Fruit fly (Drosophila melanogaster) whole organism, prepupa: ENCODE measurements around the gene Adat1.

Experiments used
- Blimp-1 ChIP-seq: fragments of 200-800 bp; sonication (Bioruptor generic); optimal IDR thresholded peaks from 3 replicates; lab custom pipeline; 2017; ENCODE audit warnings: missing biosample characterization, missing genetic modification characterization, mild to moderate bottlenecking, moderate library complexity, missing genetic modification reagents
- CG10669 ChIP-seq: fragments of 200-800 bp; sonication (Bioruptor generic); optimal IDR thresholded peaks from 3 replicates; lab custom pipeline; 2018; ENCODE audit warnings: missing biosample characterization, mild to moderate bottlenecking, missing genetic modification characterization, moderate library complexity
- CG11294 ChIP-seq: fragments of 200-800 bp; sonication (Bioruptor generic); IDR thresholded peaks from 2 replicates; pipeline ENCODE4 v1.3.6; 2022; ENCODE audit warnings: missing biosample characterization, missing genetic modification characterization
- CG11902 ChIP-seq: fragments of 200-800 bp; sonication (Bioruptor generic); optimal IDR thresholded peaks from 3 replicates; lab custom pipeline; 2016; ENCODE audit warnings: missing biosample characterization, missing genetic modification characterization
- CG15336 ChIP-seq: fragments of 200-800 bp; sonication (Bioruptor generic); IDR thresholded peaks from 2 replicates; pipeline ENCODE4 v1.3.6; 2022; ENCODE audit warnings: missing biosample characterization, missing genetic modification characterization
- CG1621 ChIP-seq: fragments of 200-800 bp; sonication (Bioruptor generic); optimal IDR thresholded peaks from 3 replicates; lab custom pipeline; 2018; ENCODE audit warnings: missing biosample characterization, mild to moderate bottlenecking, missing genetic modification characterization
- CG16779 ChIP-seq: fragments of 200-800 bp; sonication (Bioruptor generic); optimal IDR thresholded peaks from 3 replicates; lab custom pipeline; 2017; ENCODE audit warnings: missing biosample characterization, mild to moderate bottlenecking, missing genetic modification characterization
- CG3032 ChIP-seq: fragments of 200-800 bp; optimal IDR thresholded peaks from 2 replicates; lab custom pipeline; 2019; ENCODE audit warnings: missing biosample characterization, mild to moderate bottlenecking, missing genetic modification characterization, moderate library complexity
- CG31627 ChIP-seq: fragments of 200-800 bp; sonication (Bioruptor generic); optimal IDR thresholded peaks from 3 replicates; lab custom pipeline; 2016; ENCODE audit warnings: missing biosample characterization, missing genetic modification characterization
- CG32006 ChIP-seq: fragments of 200-800 bp; sonication (Bioruptor generic); optimal IDR thresholded peaks from 3 replicates; lab custom pipeline; 2017; ENCODE audit warnings: missing biosample characterization, mild to moderate bottlenecking, missing genetic modification characterization
- CG34406 ChIP-seq: fragments of 200-800 bp; sonication (Bioruptor generic); optimal IDR thresholded peaks from 3 replicates; lab custom pipeline; 2016; ENCODE audit warnings: missing biosample characterization, missing genetic modification characterization
- CG3919 ChIP-seq: fragments of 200-800 bp; sonication (Bioruptor generic); optimal IDR thresholded peaks from 3 replicates; lab custom pipeline; 2016; ENCODE audit warnings: missing biosample characterization, missing genetic modification characterization
- CG4318 ChIP-seq: fragments of 200-800 bp; sonication (Bioruptor generic); optimal IDR thresholded peaks from 3 replicates; lab custom pipeline; 2017; ENCODE audit warnings: missing biosample characterization, mild to moderate bottlenecking, missing genetic modification characterization
- CG6163 ChIP-seq: fragments of 200-800 bp; sonication (Bioruptor generic); IDR thresholded peaks from 3 replicates; pipeline ENCODE4 v1.3.6; 2022; ENCODE audit warnings: missing biosample characterization, missing genetic modification characterization
- CG6276 ChIP-seq: fragments of 200-800 bp; sonication (Bioruptor generic); optimal IDR thresholded peaks from 2 replicates; lab custom pipeline; 2017; ENCODE audit warnings: missing biosample characterization, mild to moderate bottlenecking, missing genetic modification characterization
- CG6792 ChIP-seq: fragments of 200-800 bp; sonication (Bioruptor generic); optimal IDR thresholded peaks from 3 replicates; lab custom pipeline; 2016; ENCODE audit warnings: missing biosample characterization, missing genetic modification characterization
- CG6808 ChIP-seq: fragments of 200-800 bp; sonication (Bioruptor generic); optimal IDR thresholded peaks from 3 replicates; lab custom pipeline; 2017; ENCODE audit warnings: missing biosample characterization, missing genetic modification characterization, mild to moderate bottlenecking, moderate library complexity, missing genetic modification reagents
- CG6854 ChIP-seq: fragments of 200-800 bp; sonication (Bioruptor generic); optimal IDR thresholded peaks from 2 replicates; lab custom pipeline; 2017; ENCODE audit warnings: missing biosample characterization, mild to moderate bottlenecking, missing genetic modification characterization
- CG7368 ChIP-seq: fragments of 200-800 bp; sonication (Bioruptor generic); optimal IDR thresholded peaks from 3 replicates; lab custom pipeline; 2016; ENCODE audit warnings: missing biosample characterization, missing genetic modification characterization
- CG8119 ChIP-seq: fragments of 200-800 bp; sonication (Bioruptor generic); IDR thresholded peaks from 3 replicates; pipeline ENCODE4 v1.3.6; 2022; ENCODE audit warnings: missing biosample characterization, missing genetic modification characterization
- CG8319 ChIP-seq: fragments of 200-800 bp; sonication (Bioruptor generic); optimal IDR thresholded peaks from 3 replicates; lab custom pipeline; 2016; ENCODE audit warnings: missing biosample characterization, missing genetic modification characterization
- CG8632 ChIP-seq: fragments of 200-800 bp; sonication (Bioruptor generic); optimal IDR thresholded peaks from 3 replicates; lab custom pipeline; 2016; ENCODE audit warnings: missing biosample characterization, missing genetic modification characterization
- CG9139 ChIP-seq: fragments of 200-800 bp; sonication (Bioruptor generic); optimal IDR thresholded peaks from 3 replicates; lab custom pipeline; 2017; ENCODE audit warnings: missing biosample characterization, mild to moderate bottlenecking, missing genetic modification characterization
- Eip75B ChIP-seq: fragments of 200-800 bp; sonication (Bioruptor generic); optimal IDR thresholded peaks from 3 replicates; lab custom pipeline; 2016; ENCODE audit warnings: missing biosample characterization, missing genetic modification characterization
- Eip93F ChIP-seq: fragments of 200-800 bp; sonication (Bioruptor generic); optimal IDR thresholded peaks from 2 replicates; lab custom pipeline; 2016; ENCODE audit warnings: missing biosample characterization, mild to moderate bottlenecking, missing genetic modification characterization
- Ets21C ChIP-seq: fragments of 200-800 bp; sonication (Bioruptor generic); optimal IDR thresholded peaks from 3 replicates; lab custom pipeline; 2016; ENCODE audit warnings: missing biosample characterization, missing genetic modification characterization
- Ets96B ChIP-seq: fragments of 200-800 bp; optimal IDR thresholded peaks from 2 replicates; lab custom pipeline; 2019; ENCODE audit warnings: missing biosample characterization, mild to moderate bottlenecking, missing genetic modification characterization, moderate library complexity
- Gug ChIP-seq: fragments of 200-800 bp; sonication (Bioruptor generic); IDR thresholded peaks from 2 replicates; pipeline ENCODE4 v1.3.6; 2022; ENCODE audit warnings: missing biosample characterization, missing genetic modification characterization
- Hr38 ChIP-seq: sonication (Bioruptor generic); optimal IDR thresholded peaks from 2 replicates; lab custom pipeline; 2016; ENCODE audit warnings: missing biosample characterization, missing genetic modification characterization
- Hr39 ChIP-seq: fragments of 200-800 bp; sonication (Bioruptor generic); optimal IDR thresholded peaks from 2 replicates; lab custom pipeline; 2016; ENCODE audit warnings: missing biosample characterization, missing genetic modification characterization
- Hr4 ChIP-seq: fragments of 200-800 bp; sonication (Bioruptor generic); optimal IDR thresholded peaks from 3 replicates; lab custom pipeline; 2016; ENCODE audit warnings: missing biosample characterization, missing genetic modification characterization
- Lpt ChIP-seq: fragments of 200-800 bp; sonication (Bioruptor generic); optimal IDR thresholded peaks from 3 replicates; lab custom pipeline; 2016; ENCODE audit warnings: missing biosample characterization, missing genetic modification characterization
- Met ChIP-seq: fragments of 200-800 bp; sonication (Bioruptor generic); optimal IDR thresholded peaks from 3 replicates; lab custom pipeline; 2016; ENCODE audit warnings: missing biosample characterization, missing genetic modification characterization
- OdsH ChIP-seq: fragments of 200-800 bp; sonication (Bioruptor generic); optimal IDR thresholded peaks from 3 replicates; lab custom pipeline; 2016; ENCODE audit warnings: missing biosample characterization, missing genetic modification characterization
- Smox ChIP-seq: fragments of 200-800 bp; sonication (Bioruptor generic); optimal IDR thresholded peaks from 3 replicates; lab custom pipeline; 2016; ENCODE audit warnings: missing biosample characterization, missing genetic modification characterization
- Sox102F ChIP-seq: fragments of 200-800 bp; sonication (Bioruptor generic); optimal IDR thresholded peaks from 2 replicates; lab custom pipeline; 2016; ENCODE audit warnings: missing biosample characterization, mild to moderate bottlenecking, missing genetic modification characterization
- Sox14 ChIP-seq: fragments of 200-800 bp; sonication (Bioruptor generic); optimal IDR thresholded peaks from 3 replicates; lab custom pipeline; 2016; ENCODE audit warnings: missing biosample characterization, missing genetic modification characterization
- Sox15 ChIP-seq: fragments of 200-800 bp; sonication (Bioruptor generic); optimal IDR thresholded peaks from 3 replicates; lab custom pipeline; 2016; ENCODE audit warnings: missing biosample characterization, missing genetic modification characterization
- achi ChIP-seq: fragments of 200-800 bp; sonication (Bioruptor generic); optimal IDR thresholded peaks from 3 replicates; lab custom pipeline; 2016; ENCODE audit warnings: missing biosample characterization, missing genetic modification characterization
- acj6 ChIP-seq: fragments of 200-800 bp; sonication (Bioruptor generic); optimal IDR thresholded peaks from 3 replicates; lab custom pipeline; 2016; ENCODE audit warnings: missing biosample characterization, missing genetic modification characterization
- cyc ChIP-seq: fragments of 200-800 bp; sonication (Bioruptor generic); optimal IDR thresholded peaks from 3 replicates; lab custom pipeline; 2016; ENCODE audit warnings: missing biosample characterization, missing genetic modification characterization
- dac ChIP-seq: fragments of 200-800 bp; sonication (Bioruptor generic); optimal IDR thresholded peaks from 2 replicates; lab custom pipeline; 2017; ENCODE audit warnings: missing biosample characterization, mild to moderate bottlenecking, missing genetic modification characterization
- dsx ChIP-seq: fragments of 200-800 bp; optimal IDR thresholded peaks from 3 replicates; lab custom pipeline; 2019; ENCODE audit warnings: missing biosample characterization, mild to moderate bottlenecking, missing genetic modification characterization, moderate library complexity; ENCODE audit not compliant: poor library complexity, severe bottlenecking
- fd59A ChIP-seq: fragments of 200-800 bp; sonication (Bioruptor generic); optimal IDR thresholded peaks from 2 replicates; lab custom pipeline; 2017; ENCODE audit warnings: missing biosample characterization, mild to moderate bottlenecking, missing genetic modification characterization, missing genetic modification reagents
- fd85E ChIP-seq: fragments of 200-800 bp; sonication (Bioruptor generic); optimal IDR thresholded peaks from 3 replicates; lab custom pipeline; 2016; ENCODE audit warnings: missing biosample characterization, missing genetic modification characterization
- net ChIP-seq: fragments of 200-800 bp; sonication (Bioruptor generic); optimal IDR thresholded peaks from 3 replicates; lab custom pipeline; 2016; ENCODE audit warnings: missing biosample characterization, missing genetic modification characterization
- pdm3 ChIP-seq: fragments of 200-800 bp; sonication (Bioruptor generic); optimal IDR thresholded peaks from 3 replicates; lab custom pipeline; 2016; ENCODE audit warnings: missing biosample characterization, missing genetic modification characterization
- salr ChIP-seq, 2 experiments: fragments of 200-800 bp; sonication (Bioruptor generic); optimal IDR thresholded peaks; 3 replicates each; lab custom pipeline; 2016 to 2018; ENCODE audit warnings: missing biosample characterization in 2 of 2, missing genetic modification characterization in 2 of 2, mild to moderate bottlenecking in 1 of 2
- spab ChIP-seq: fragments of 200-800 bp; sonication (Bioruptor generic); optimal IDR thresholded peaks from 2 replicates; lab custom pipeline; 2017; ENCODE audit warnings: missing biosample characterization, mild to moderate bottlenecking, missing genetic modification characterization, missing genetic modification reagents
- svp ChIP-seq: fragments of 200-800 bp; sonication (Bioruptor generic); peaks from one replicate; lab custom pipeline; 2016; ENCODE audit warnings: missing biosample characterization, missing genetic modification characterization
- topi ChIP-seq: fragments of 200-800 bp; sonication (Bioruptor generic); optimal IDR thresholded peaks from 3 replicates; lab custom pipeline; 2016; ENCODE audit warnings: missing biosample characterization, missing genetic modification characterization
- vri ChIP-seq: fragments of 200-800 bp; sonication (Bioruptor generic); optimal IDR thresholded peaks from 3 replicates; lab custom pipeline; 2016; ENCODE audit warnings: missing biosample characterization, mild to moderate bottlenecking, missing genetic modification characterization

Gene Adat1

dm6 chr2L:13839744-13840151 lies 28.5 kb upstream of the Adat1 start:
- TF ChIP-seq Eip75B (GFP tag; lab: Kevin White, UChicago) (peak; percentile 92), topi (GFP tag; lab: Kevin White, UChicago) (peak; percentile 95), Lpt (peak; percentile 93), CG8632 (GFP tag; lab: Kevin White, UChicago) (peak; percentile 91), net (peak; percentile 92), CG7368 (GFP tag; lab: Kevin White, UChicago) (peak; percentile 72), Smox (GFP tag; lab: Kevin White, UChicago) (peak; percentile 93), acj6 (GFP tag; lab: Kevin White, UChicago) (peak; percentile 92), Blimp-1 (GFP tag; lab: Kevin White, UChicago) (peak; percentile 79), vri (GFP tag; lab: Kevin White, UChicago) (peak; percentile 77), CG34406 (GFP tag; lab: Kevin White, UChicago) (peak; percentile 90), CG6792 (GFP tag; lab: Kevin White, UChicago) (peak; percentile 89), CG32006 (peak; percentile 95), CG11294 (GFP tag; lab: Robert Waterston, UW) (peak; percentile 87), OdsH (GFP tag; lab: Kevin White, UChicago) (peak; percentile 93), Hr4 (GFP tag; lab: Kevin White, UChicago) (peak; percentile 95), CG11902 (peak; percentile 77), CG8319 (GFP tag; lab: Kevin White, UChicago) (peak; percentile 77), spab (GFP tag; lab: Kevin White, UChicago) (peak; percentile 77), Ets96B (tag; lab: Kevin White, UChicago) (peak; percentile 82), salr (GFP tag; optimal IDR thresholded peaks at IDR 0.05; lab: Kevin White, UChicago) (peak; percentile 15 to 92), Sox15 (GFP tag; lab: Kevin White, UChicago) (peak; percentile 82), CG3919 (GFP tag; lab: Kevin White, UChicago) (peak; percentile 92), fd85E (GFP tag; lab: Kevin White, UChicago) (peak; percentile 53), CG3032 (tag; lab: Kevin White, UChicago) (peak; percentile 84), Hr38 (GFP tag; lab: Kevin White, UChicago) (no peak), CG1621 (tag; lab: Kevin White, UChicago) (peak; percentile 71), CG4318 (GFP tag; lab: Kevin White, UChicago) (peak; percentile 90), CG31627 (GFP tag; lab: Kevin White, UChicago) (peak; percentile 94), CG6854 (GFP tag; lab: Kevin White, UChicago) (peak; percentile 61), svp (GFP tag; lab: Kevin White, UChicago) (peak; percentile 93), Hr39 (peak; percentile 94), CG16779 (tag; lab: Kevin White, UChicago) (peak; percentile 76), Ets21C (GFP tag; lab: Kevin White, UChicago) (peak; percentile 88), CG10669 (GFP tag; lab: Kevin White, UChicago) (peak; percentile 82), CG6163 (GFP tag; lab: Robert Waterston, UW) (peak; percentile 86; the same call in 2 of the 3 replicates), Sox102F (peak; percentile 91), cyc (peak; percentile 91), achi (GFP tag; lab: Kevin White, UChicago) (peak; percentile 91), Met (peak; percentile 96), CG8119 (GFP tag; lab: Robert Waterston, UW) (peak; percentile 96), CG15336 (peak; percentile 94), CG6276 (GFP tag; lab: Kevin White, UChicago) (peak; percentile 88), CG6808 (GFP tag; lab: Kevin White, UChicago) (peak; percentile 79), dac (GFP tag; lab: Kevin White, UChicago) (peak; percentile 75), Eip93F (GFP tag; lab: Kevin White, UChicago) (peak; percentile 74), fd59A (GFP tag; lab: Kevin White, UChicago) (peak; percentile 76), CG9139 (no peak), pdm3 (GFP tag; lab: Kevin White, UChicago) (peak; percentile 91), Gug (GFP tag; lab: Robert Waterston, UW) (peak; percentile 80), dsx (GFP tag; lab: Kevin White, UChicago) (peak; percentile 82), Sox14 (peak; percentile 93)
